Worm (Caenorhabditis elegans) whole organism, early embryonic: ENCODE measurements around the gene sdz-15.

Source experiments
- B0310.2 ChIP-seq: sonication (generic microtip); optimal IDR thresholded peaks from 2 replicates; lab custom pipeline; 2016; ENCODE audit warnings: mild to moderate bottlenecking, missing genetic modification characterization, missing compliant biosample characterization
- F13C5.2 ChIP-seq: sonication (generic microtip); optimal IDR thresholded peaks from 2 replicates; lab custom pipeline; 2017; ENCODE audit warnings: mild to moderate bottlenecking, missing genetic modification characterization, inconsistent platforms, missing compliant biosample characterization
- aly-1 ChIP-seq: sonication (generic microtip); optimal IDR thresholded peaks from 2 replicates; lab custom pipeline; 2016; ENCODE audit warnings: missing genetic modification characterization, missing compliant biosample characterization
- ama-1 ChIP-seq: fragments of 150-350 bp; optimal IDR thresholded peaks from 2 replicates; lab custom pipeline; 2014
- ceh-13 ChIP-seq: fragments of 200-800 bp; sonication (Bioruptor generic); optimal IDR thresholded peaks from 2 replicates; lab custom pipeline; 2018; ENCODE audit warnings: mild to moderate bottlenecking, missing genetic modification characterization, missing compliant biosample characterization
- ets-7 ChIP-seq: sonication (generic microtip); optimal IDR thresholded peaks from 2 replicates; lab custom pipeline; 2016; ENCODE audit warnings: missing genotype, missing genetic modification characterization, missing compliant biosample characterization
- hmbx-1 ChIP-seq: sonication (generic microtip); optimal IDR thresholded peaks from 2 replicates; lab custom pipeline; 2016; ENCODE audit warnings: mild to moderate bottlenecking, missing genetic modification characterization, missing compliant biosample characterization
- hmg-4 ChIP-seq: fragments of 200-800 bp; sonication (Bioruptor generic); optimal IDR thresholded peaks from 2 replicates; lab custom pipeline; 2018; ENCODE audit warnings: mild to moderate bottlenecking, missing genetic modification characterization, missing compliant biosample characterization
- pes-1 ChIP-seq: fragments of 200-800 bp; sonication (Bioruptor generic); IDR thresholded peaks from 2 replicates; pipeline ENCODE4 v1.3.6; 2022; ENCODE audit warnings: missing genetic modification reagents, missing genetic modification characterization, missing compliant biosample characterization
- scrt-1 ChIP-seq: fragments of 200-800 bp; sonication (Bioruptor generic); IDR thresholded peaks from 2 replicates; pipeline ENCODE4 v1.3.6; 2022; ENCODE audit warnings: missing genetic modification characterization, missing compliant biosample characterization
- tbx-11 ChIP-seq: fragments of 200-800 bp; sonication (Bioruptor generic); IDR thresholded peaks from 2 replicates; pipeline ENCODE4 v1.3.6; 2022; ENCODE audit warnings: missing genetic modification characterization, missing compliant biosample characterization

DNA sequence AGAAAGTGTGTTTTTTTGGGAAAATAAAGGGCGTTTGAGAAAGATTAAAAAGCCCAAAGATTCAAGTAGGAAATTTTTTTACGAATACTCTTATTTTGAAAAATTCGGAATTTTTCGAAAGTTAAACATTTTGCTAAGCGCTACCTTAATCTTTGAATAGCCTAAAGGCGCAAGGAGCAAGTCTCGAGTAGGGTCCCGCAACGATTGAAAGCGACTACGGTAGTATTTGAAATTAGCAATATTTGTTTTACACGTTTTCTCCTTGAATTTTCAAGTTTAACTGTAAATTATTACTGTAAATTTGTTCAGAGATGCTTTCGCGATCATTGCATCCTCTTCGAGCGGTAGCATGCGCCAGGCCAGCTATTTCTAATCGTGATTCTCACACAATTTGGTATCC lies 33.4 kb upstream of the sdz-15 start, which contains the start of gene nduf-2.2:
- TF ChIP-seq hmg-4 (GFP tag; lab: Kevin White, UChicago), result no peak
- TF ChIP-seq pes-1 (GFP tag; lab: Robert Waterston, UW), result no peak
- TF ChIP-seq ets-7, result no peak
- no peak for TF ChIP-seq ama-1 (lab: Kevin White, UChicago)
- TF ChIP-seq scrt-1 (GFP tag; lab: Robert Waterston, UW), result no peak
- no peak for TF ChIP-seq hmbx-1
- no peak for TF ChIP-seq ceh-13 (GFP tag; lab: Kevin White, UChicago)
- TF ChIP-seq aly-1 (tag; lab: Kevin White, UChicago), result no peak
- TF ChIP-seq B0310.2, result no peak
- no peak for TF ChIP-seq F13C5.2
- TF ChIP-seq tbx-11 (GFP tag; lab: Robert Waterston, UW), result no peak
